Worm (Caenorhabditis elegans) whole organism, midembryonic: Measurements from ENCODE around the gene men-1.

ENCODE experiments used
- T22C8.4 ChIP-seq: fragments of 200-800 bp; sonication (Bioruptor generic); IDR thresholded peaks from 2 replicates; pipeline ENCODE4 v1.3.6; 2022; ENCODE audit warnings: missing genetic modification characterization, missing compliant biosample characterization
- cog-1 ChIP-seq: sonication (generic microtip); optimal IDR thresholded peaks from 2 replicates; lab custom pipeline; 2016; ENCODE audit warnings: missing genetic modification characterization, missing compliant biosample characterization
- flt-1 ChIP-seq: fragments of 200-800 bp; sonication (Bioruptor generic); IDR thresholded peaks from 2 replicates; pipeline ENCODE4 v1.3.6; 2022; ENCODE audit warnings: missing genetic modification characterization, missing compliant biosample characterization
- klf-2 ChIP-seq: fragments of 200-800 bp; sonication (Bioruptor generic); conservative IDR thresholded peaks from 2 replicates; pipeline ENCODE4 v1.3.6; 2022; ENCODE audit warnings: missing genetic modification reagents, missing genetic modification characterization, missing compliant biosample characterization
- med-1 ChIP-seq: sonication (generic microtip); optimal IDR thresholded peaks from 2 replicates; lab custom pipeline; 2017; ENCODE audit warnings: missing genetic modification characterization, mild to moderate bottlenecking, missing compliant biosample characterization, antibody characterized with exemption, missing genetic modification reagents; ENCODE audit not compliant: insufficient read depth
- ref-1 ChIP-seq: fragments of 200-800 bp; sonication (Bioruptor generic); conservative IDR thresholded peaks from 2 replicates; pipeline ENCODE4 v1.3.6; 2022; ENCODE audit warnings: missing genetic modification reagents, missing genetic modification characterization, missing compliant biosample characterization
- tab-1 ChIP-seq: fragments of 200-800 bp; sonication (Bioruptor generic); IDR thresholded peaks from 2 replicates; pipeline ENCODE4 v1.3.6; 2022; ENCODE audit warnings: missing genetic modification characterization, missing compliant biosample characterization
- ztf-23 ChIP-seq: fragments of 200-800 bp; sonication (Bioruptor generic); IDR thresholded peaks from 2 replicates; pipeline ENCODE4 v1.3.6; 2022; ENCODE audit warnings: missing genetic modification reagents, missing genetic modification characterization, missing compliant biosample characterization
- ztf-29 ChIP-seq: fragments of 200-800 bp; sonication (Bioruptor generic); IDR thresholded peaks from 2 replicates; pipeline ENCODE4 v1.3.6; 2022; ENCODE audit warnings: missing genetic modification reagents, missing genetic modification characterization, missing compliant biosample characterization

The men-1 gene

ce11 chrII:14236569-14236968 is 2.6 kb upstream of the men-1 start:
- TF ChIP-seq tab-1 (GFP tag; lab: Robert Waterston, UW), result no peak
- no peak for TF ChIP-seq med-1 (GFP tag; lab: Kevin White, UChicago)
- TF ChIP-seq ztf-29 (GFP tag; lab: Robert Waterston, UW), result no peak
- no peak for TF ChIP-seq flt-1 (GFP tag; lab: Robert Waterston, UW)
- no peak for TF ChIP-seq cog-1 (tag; lab: Kevin White, UChicago)
- TF ChIP-seq klf-2 (GFP tag; lab: Robert Waterston, UW), result no peak
- TF ChIP-seq T22C8.4 (GFP tag; lab: Robert Waterston, UW), result no peak
- no peak for TF ChIP-seq ztf-23 (GFP tag; lab: Robert Waterston, UW)
- no peak for TF ChIP-seq ref-1 (GFP tag; lab: Robert Waterston, UW)

DNA sequence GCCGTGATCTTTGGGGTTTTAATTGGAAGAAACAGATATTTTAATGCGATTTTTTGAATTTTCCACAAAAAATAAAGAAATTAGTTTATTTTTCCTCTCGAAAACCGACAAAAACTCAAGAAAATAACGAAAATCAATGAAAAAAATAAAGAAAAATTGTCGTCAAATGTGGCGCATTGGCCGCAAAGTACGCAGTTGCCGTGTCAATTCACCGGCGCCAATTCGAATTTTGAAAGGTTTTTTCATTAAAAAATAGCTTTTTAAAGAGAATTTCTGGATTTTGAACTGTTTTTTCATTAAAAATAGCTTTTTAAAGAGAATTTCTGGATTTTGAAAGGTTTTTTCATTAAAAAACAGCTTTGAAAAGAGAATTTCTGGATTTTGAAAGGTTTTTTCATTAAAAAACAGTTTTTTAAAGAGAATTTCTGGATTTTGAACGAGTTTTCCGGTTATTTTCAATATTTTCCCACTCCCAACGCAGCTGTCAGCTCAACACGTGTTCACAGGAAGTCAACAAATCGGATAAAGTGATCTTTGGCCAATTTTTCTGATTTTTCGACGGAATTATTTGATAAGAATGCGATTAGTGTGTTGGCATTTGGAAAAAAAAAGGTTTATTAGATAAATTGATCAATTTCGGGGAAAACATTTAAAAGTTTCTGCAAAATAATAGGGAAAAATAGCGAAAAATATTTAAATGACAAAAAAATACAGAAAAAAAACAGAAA is 619 bp upstream of the men-1 start:
- TF ChIP-seq tab-1 (GFP tag; lab: Robert Waterston, UW) (no peak), T22C8.4 (GFP tag; lab: Robert Waterston, UW) (no peak)

DNA sequence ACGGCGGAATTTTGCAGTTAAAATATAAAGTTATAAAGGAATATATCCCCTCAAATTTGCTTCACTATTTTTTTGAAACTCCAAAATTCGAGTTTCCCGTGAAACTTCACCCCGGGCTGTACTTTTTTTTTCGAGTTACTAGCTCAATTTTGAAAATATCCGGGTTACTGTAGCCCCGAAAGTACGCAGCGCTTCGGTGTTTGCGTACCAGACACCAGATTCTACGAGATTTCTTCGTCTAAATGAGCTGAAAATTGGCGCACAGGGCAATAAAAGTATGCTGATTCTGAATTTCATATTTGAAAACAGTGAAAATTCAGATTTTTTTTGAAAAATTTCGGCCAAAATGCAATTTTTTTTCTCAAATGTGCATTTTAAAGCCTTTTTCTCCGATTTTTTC is 3.0 kb downstream of the men-1 start:
- no peak for TF ChIP-seq tab-1 (GFP tag; lab: Robert Waterston, UW)
- TF ChIP-seq flt-1 (GFP tag; lab: Robert Waterston, UW), result no peak
- TF ChIP-seq klf-2 (GFP tag; lab: Robert Waterston, UW), result no peak
- no peak for TF ChIP-seq ztf-23 (GFP tag; lab: Robert Waterston, UW)
- TF ChIP-seq med-1 (GFP tag; lab: Kevin White, UChicago), result no peak
- no peak for TF ChIP-seq T22C8.4 (GFP tag; lab: Robert Waterston, UW)
- no peak for TF ChIP-seq ref-1 (GFP tag; lab: Robert Waterston, UW)
- no peak for TF ChIP-seq cog-1 (tag; lab: Kevin White, UChicago)
- TF ChIP-seq ztf-29 (GFP tag; lab: Robert Waterston, UW), result no peak

DNA sequence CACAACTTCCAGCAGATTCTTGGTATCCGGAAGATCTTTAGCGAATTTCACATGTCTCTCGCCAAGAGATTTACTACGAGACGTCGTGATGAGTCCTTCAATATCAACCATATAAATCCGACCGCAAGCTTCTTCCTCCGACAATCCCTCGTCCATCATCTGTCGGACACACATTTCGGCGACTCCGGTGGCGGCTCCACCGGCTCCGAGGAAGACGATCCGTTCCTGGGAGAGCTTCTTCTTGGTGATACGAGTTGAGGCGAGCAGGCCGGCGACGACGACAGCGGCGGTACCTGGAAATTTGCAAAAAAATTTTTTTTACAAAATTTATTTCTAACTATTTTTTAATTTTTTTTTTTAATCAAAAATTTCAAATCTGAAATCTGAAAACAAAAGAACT is 3.8 kb downstream of the men-1 start:
- TF ChIP-seq klf-2 (GFP tag; lab: Robert Waterston, UW), result no peak
- TF ChIP-seq cog-1 (tag; lab: Kevin White, UChicago), result no peak

DNA sequence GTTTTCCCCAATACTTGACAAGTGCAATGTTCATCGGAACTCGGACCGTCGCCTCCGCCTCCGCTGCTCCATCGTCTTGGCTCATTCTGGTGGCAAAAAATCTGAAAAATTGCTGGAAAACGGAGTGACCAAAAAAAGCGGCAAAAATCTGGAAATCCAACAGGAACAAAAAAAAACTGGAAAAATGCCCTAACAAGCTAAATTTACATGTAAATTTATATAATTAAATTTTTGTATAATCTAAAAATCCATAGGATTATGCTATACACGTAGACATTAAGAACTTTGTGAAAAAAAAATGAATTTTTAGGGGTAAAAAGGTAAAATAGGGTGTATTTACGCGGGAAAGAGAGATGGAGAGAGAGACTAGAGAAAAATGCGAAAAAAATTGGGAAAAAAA is 7.7 kb downstream of the men-1 start, which contains the start of gene Y48B6A.13:
Gene Y48B6A.13, minus strand, starts transcription at position 101 of the 400 bp plus-strand sequence.
- TF ChIP-seq T22C8.4 (GFP tag; lab: Robert Waterston, UW) (no peak), med-1 (GFP tag; lab: Kevin White, UChicago) (no peak), cog-1 (tag; lab: Kevin White, UChicago) (no peak), ref-1 (GFP tag; lab: Robert Waterston, UW) (no peak), tab-1 (GFP tag; lab: Robert Waterston, UW) (no peak), klf-2 (GFP tag; lab: Robert Waterston, UW) (no peak), ztf-23 (GFP tag; lab: Robert Waterston, UW) (no peak), ztf-29 (GFP tag; lab: Robert Waterston, UW) (no peak), flt-1 (GFP tag; lab: Robert Waterston, UW) (no peak)

- TF ChIP-seq flt-1 (GFP tag; lab: Robert Waterston, UW) (no peak), tab-1 (GFP tag; lab: Robert Waterston, UW) (no peak), T22C8.4 (GFP tag; lab: Robert Waterston, UW) (no peak), klf-2 (GFP tag; lab: Robert Waterston, UW) (no peak), med-1 (GFP tag; lab: Kevin White, UChicago) (no peak), ref-1 (GFP tag; lab: Robert Waterston, UW) (no peak), cog-1 (tag; lab: Kevin White, UChicago) (no peak), ztf-23 (GFP tag; lab: Robert Waterston, UW) (no peak), ztf-29 (GFP tag; lab: Robert Waterston, UW) (no peak)
Observed at ce11 chrII:14218142-14218541, 15.8 kb downstream of the men-1 start.

ce11 chrII:14214109-14214508 is 19.8 kb downstream of the men-1 start, which contains the start of gene Y48B6A.10:
Gene Y48B6A.10 (plus strand): TSS chrII:14214409.
- no peak for TF ChIP-seq cog-1 (tag; lab: Kevin White, UChicago)
- no peak for TF ChIP-seq klf-2 (GFP tag; lab: Robert Waterston, UW)
- TF ChIP-seq ztf-29 (GFP tag; lab: Robert Waterston, UW), result no peak
- TF ChIP-seq flt-1 (GFP tag; lab: Robert Waterston, UW), result no peak
- no peak for TF ChIP-seq med-1 (GFP tag; lab: Kevin White, UChicago)
- TF ChIP-seq ztf-23 (GFP tag; lab: Robert Waterston, UW), result no peak

DNA sequence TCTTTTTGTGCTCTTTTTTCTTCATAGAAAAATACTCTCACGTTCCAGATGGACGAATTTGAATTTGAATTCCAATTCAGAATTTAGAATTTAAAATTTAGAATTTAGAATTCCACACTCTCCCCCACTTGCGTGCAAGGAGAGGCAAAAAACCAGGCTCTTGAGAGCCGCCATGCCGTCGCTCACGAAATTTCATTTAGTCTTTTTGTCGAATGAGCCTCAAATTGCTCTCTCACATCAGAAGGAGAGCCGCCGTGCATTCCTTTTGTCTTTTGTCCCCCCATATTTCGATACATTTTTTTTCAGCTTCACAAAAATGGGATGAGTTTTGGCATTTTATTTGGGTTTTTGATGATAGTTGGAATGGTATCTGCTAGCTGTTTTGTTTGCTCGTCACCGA is 22.8 kb downstream of the men-1 start, which contains the start of gene hot-7:
Gene hot-7, plus strand, starts transcription at position 301 of the 400 bp plus-strand sequence.
- TF ChIP-seq ref-1 (GFP tag; lab: Robert Waterston, UW) (no peak), ztf-23 (GFP tag; lab: Robert Waterston, UW) (no peak), med-1 (GFP tag; lab: Kevin White, UChicago) (no peak), T22C8.4 (GFP tag; lab: Robert Waterston, UW) (no peak), flt-1 (GFP tag; lab: Robert Waterston, UW) (no peak), ztf-29 (GFP tag; lab: Robert Waterston, UW) (no peak), cog-1 (tag; lab: Kevin White, UChicago) (no peak), tab-1 (GFP tag; lab: Robert Waterston, UW) (no peak), klf-2 (GFP tag; lab: Robert Waterston, UW) (no peak)

DNA sequence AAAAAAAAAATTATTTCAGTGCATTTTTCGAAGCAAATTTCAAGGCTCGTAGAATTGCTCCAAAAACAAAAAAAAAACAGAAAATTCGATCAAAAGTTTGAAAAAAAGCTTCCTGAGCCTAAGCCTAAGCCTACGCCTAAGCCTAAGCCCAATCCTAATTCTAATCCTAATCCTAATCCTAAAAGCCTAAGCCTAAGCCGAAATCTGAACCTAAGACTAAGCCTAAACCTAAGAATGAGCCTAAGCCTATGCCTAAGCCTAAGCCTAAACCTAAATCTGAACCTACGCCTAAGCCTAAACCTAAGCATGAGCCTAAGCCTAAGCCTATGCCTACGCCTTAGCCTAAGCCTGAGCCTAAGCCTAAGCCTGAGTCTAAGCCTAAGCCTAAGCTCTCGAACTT is 27.7 kb downstream of the men-1 start:
- no peak for TF ChIP-seq med-1 (GFP tag; lab: Kevin White, UChicago)
- TF ChIP-seq flt-1 (GFP tag; lab: Robert Waterston, UW), result 0 out of 2 replicates have a peak, but pooled peaks have one; percentile 43
